Fruit fly (Drosophila melanogaster) whole organism, pupa: ENCODE measurements around the gene Cenp-C.

Source experiments
- CG12605 ChIP-seq: fragments of 200-800 bp; sonication (Bioruptor generic); IDR thresholded peaks from 2 replicates; pipeline ENCODE4 v1.3.6; 2022; ENCODE audit warnings: missing biosample characterization, missing genetic modification characterization
- CG13204 ChIP-seq: fragments of 200-800 bp; sonication (Bioruptor generic); optimal IDR thresholded peaks from 2 replicates; lab custom pipeline; 2018; ENCODE audit warnings: missing biosample characterization, mild to moderate bottlenecking, missing genetic modification characterization, moderate library complexity
- CG32121 ChIP-seq: fragments of 200-800 bp; sonication (Bioruptor generic); IDR thresholded peaks from 2 replicates; pipeline ENCODE4 v1.3.6; 2022; ENCODE audit warnings: missing biosample characterization, missing genetic modification characterization
- CG34367 ChIP-seq: fragments of 200-800 bp; sonication (Bioruptor generic); optimal IDR thresholded peaks from 2 replicates; lab custom pipeline; 2018; ENCODE audit warnings: missing biosample characterization, mild to moderate bottlenecking, missing genetic modification characterization
- CG9948 ChIP-seq: fragments of 200-800 bp; sonication (Bioruptor generic); optimal IDR thresholded peaks from 2 replicates; lab custom pipeline; 2018; ENCODE audit warnings: missing biosample characterization, mild to moderate bottlenecking, missing genetic modification characterization, moderate library complexity
- EcR ChIP-seq: fragments of 200-800 bp; sonication (Bioruptor generic); optimal IDR thresholded peaks from 3 replicates; lab custom pipeline; 2019; ENCODE audit warnings: missing biosample characterization, missing genetic modification characterization, mild to moderate bottlenecking, moderate library complexity, missing genetic modification reagents
- Pif1B ChIP-seq: fragments of 200-800 bp; sonication (Bioruptor generic); optimal IDR thresholded peaks from 3 replicates; lab custom pipeline; 2016; ENCODE audit warnings: missing biosample characterization, missing genetic modification characterization
- gl ChIP-seq: fragments of 200-800 bp; sonication (Bioruptor generic); optimal IDR thresholded peaks from 2 replicates; lab custom pipeline; 2018; ENCODE audit warnings: missing biosample characterization, mild to moderate bottlenecking, missing genetic modification characterization
- rn ChIP-seq: fragments of 200-800 bp; sonication (Bioruptor generic); IDR thresholded peaks from 2 replicates; pipeline ENCODE4 v1.3.6; 2022; ENCODE audit warnings: missing biosample characterization, missing genetic modification characterization

DNA sequence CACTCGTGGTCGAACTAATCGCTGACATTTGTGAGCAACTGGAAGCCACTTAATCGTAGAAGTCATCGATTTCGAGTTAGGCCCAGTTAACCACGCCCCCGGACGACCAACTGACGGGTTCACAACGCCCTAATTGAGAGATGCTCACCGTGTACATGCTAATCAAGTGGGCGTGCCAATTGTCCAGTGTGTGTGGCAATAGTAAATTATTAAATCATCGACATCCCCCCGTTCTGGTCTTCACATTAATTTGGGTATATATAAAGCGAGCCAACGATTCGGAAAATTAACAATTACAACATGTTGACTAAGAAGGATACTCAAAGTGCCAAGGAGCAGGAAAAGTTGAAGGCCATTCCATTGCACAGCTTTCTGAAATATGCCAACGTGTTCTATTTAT is 11.6 kb upstream of the Cenp-C start, which contains the start of gene Or85d:
- TF ChIP-seq EcR (GFP tag; lab: Kevin White, UChicago) (no peak), CG13204 (GFP tag; lab: Kevin White, UChicago) (no peak), gl (tag; lab: Kevin White, UChicago) (no peak), CG34367 (tag; lab: Kevin White, UChicago) (no peak), rn (GFP tag; lab: Robert Waterston, UW) (no peak), Pif1B (GFP tag; lab: Kevin White, UChicago) (no peak), CG9948 (no peak), CG32121 (GFP tag; lab: Robert Waterston, UW) (no peak), CG12605 (no peak)
